Worm (Caenorhabditis elegans): Measurements from ENCODE around the gene glb-27.

- TF ChIP-seq K02D7.2 (tag; optimal IDR thresholded peaks at IDR 0.05) (no peak), dmd-4 (tag; optimal IDR thresholded peaks at IDR 0.05; ENCODE audit: borderline replicate concordance) (no peak), unc-42 (tag; optimal IDR thresholded peaks at IDR 0.05) (no peak), sox-4 (tag; optimal IDR thresholded peaks at IDR 0.05) (no peak)
Observed at ce11 chrII:8593840-8594625, 38.0 kb upstream of the glb-27 start, which contains the start of gene aptf-3.

Measured in whole organism, late embryonic.